Worm (Caenorhabditis elegans): ENCODE data around the gene F42F12.14.
A peak's percentile ranks its signal among the peaks of the same experiment; 100 is the strongest.

The F42F12.14 gene

ce11 chrX:12333479-12333878 is 14.9 kb upstream of the F42F12.14 start, which contains the start of gene srd-47:
srd-47 (plus strand) TSS chrX:12333642.
- TF ChIP-seq F13C5.2 (tag; optimal IDR thresholded peaks at IDR 0.05): no peak
- no peak for TF ChIP-seq tbx-11 (GFP tag; IDR thresholded peaks at IDR 0.05)
- TF ChIP-seq ceh-13 (GFP tag; optimal IDR thresholded peaks at IDR 0.05): no peak
- no peak for TF ChIP-seq tra-4 (tag; optimal IDR thresholded peaks at IDR 0.05)
- no peak for TF ChIP-seq ceh-36 (tag; optimal IDR thresholded peaks at IDR 0.05)
- no peak for TF ChIP-seq flt-1 (GFP tag; IDR thresholded peaks at IDR 0.05)
- no peak for TF ChIP-seq hmbx-1 (tag; optimal IDR thresholded peaks at IDR 0.05)
- no peak for TF ChIP-seq sea-1 (GFP tag; conservative IDR thresholded peaks at IDR 0.05)
- no peak for TF ChIP-seq hmg-4 (GFP tag; optimal IDR thresholded peaks at IDR 0.05)

ce11 chrX:12335808-12336207 is 12.6 kb upstream of the F42F12.14 start, which contains the start of gene srd-48:
srd-48 (plus strand) TSS chrX:12336108.
- no peak for TF ChIP-seq ceh-36 (tag; optimal IDR thresholded peaks at IDR 0.05)
- no peak for TF ChIP-seq hmg-4 (GFP tag; optimal IDR thresholded peaks at IDR 0.05)
- TF ChIP-seq ama-1 (optimal IDR thresholded peaks at IDR 0.05): no peak
- TF ChIP-seq ets-7 (tag; optimal IDR thresholded peaks at IDR 0.05): no peak
- TF ChIP-seq pes-1 (GFP tag; IDR thresholded peaks at IDR 0.05): no peak
- no peak for TF ChIP-seq sea-1 (GFP tag; conservative IDR thresholded peaks at IDR 0.05)
- TF ChIP-seq tbx-37 (GFP tag; conservative IDR thresholded peaks at IDR 0.05): no peak
- no peak for TF ChIP-seq hmbx-1 (tag; optimal IDR thresholded peaks at IDR 0.05)
- no peak for TF ChIP-seq B0310.2 (tag; optimal IDR thresholded peaks at IDR 0.05)
- TF ChIP-seq scrt-1 (GFP tag; IDR thresholded peaks at IDR 0.05): no peak
- no peak for TF ChIP-seq F13C5.2 (tag; optimal IDR thresholded peaks at IDR 0.05)
- TF ChIP-seq flt-1 (GFP tag; IDR thresholded peaks at IDR 0.05): no peak
- TF ChIP-seq tra-4 (tag; optimal IDR thresholded peaks at IDR 0.05): no peak
- TF ChIP-seq hnd-1 (tag; optimal IDR thresholded peaks at IDR 0.05): no peak
- no peak for TF ChIP-seq ceh-13 (GFP tag; optimal IDR thresholded peaks at IDR 0.05)
- no peak for TF ChIP-seq tbx-11 (GFP tag; IDR thresholded peaks at IDR 0.05)
- no peak for TF ChIP-seq aly-1 (tag; optimal IDR thresholded peaks at IDR 0.05)

ce11 chrX:12337846-12338490 is 10.5 kb upstream of the F42F12.14 start, which contains the start of gene srd-44:
srd-44 (plus strand) TSS chrX:12338440.
- TF ChIP-seq scrt-1 (GFP tag; IDR thresholded peaks at IDR 0.05): 0 out of 2 replicates have a peak, but pooled peaks have one; percentile 70
- peak; percentile 38 for TF ChIP-seq hmbx-1 (tag; optimal IDR thresholded peaks at IDR 0.05)
- TF ChIP-seq B0310.2 (tag; optimal IDR thresholded peaks at IDR 0.05): peak; percentile 20
- TF ChIP-seq hnd-1 (tag; optimal IDR thresholded peaks at IDR 0.05): peak; percentile 27
- TF ChIP-seq tbx-37 (GFP tag; conservative IDR thresholded peaks at IDR 0.05): 0 out of 2 replicates have a peak, but pooled peaks have one; percentile 47
- peak; percentile 61 for TF ChIP-seq tbx-11 (GFP tag; IDR thresholded peaks at IDR 0.05)
- no peak for TF ChIP-seq aly-1 (tag; optimal IDR thresholded peaks at IDR 0.05)
- TF ChIP-seq tra-4 (tag; optimal IDR thresholded peaks at IDR 0.05): no peak
- TF ChIP-seq F13C5.2 (tag; optimal IDR thresholded peaks at IDR 0.05): peak; percentile 52
- TF ChIP-seq ceh-36 (tag; optimal IDR thresholded peaks at IDR 0.05): no peak
- TF ChIP-seq flt-1 (GFP tag; IDR thresholded peaks at IDR 0.05): no peak; the same call in none of the 2 replicates
- TF ChIP-seq ama-1 (optimal IDR thresholded peaks at IDR 0.05): no peak
- TF ChIP-seq sea-1 (GFP tag; conservative IDR thresholded peaks at IDR 0.05): no peak
- TF ChIP-seq pes-1 (GFP tag; IDR thresholded peaks at IDR 0.05): no peak; the same call in 1 of the 2 replicates
- TF ChIP-seq ceh-13 (GFP tag; optimal IDR thresholded peaks at IDR 0.05): peak; percentile 57

- TF ChIP-seq pes-1 (GFP tag; IDR thresholded peaks at IDR 0.05) (no peak), aly-1 (tag; optimal IDR thresholded peaks at IDR 0.05) (no peak), tbx-37 (GFP tag; conservative IDR thresholded peaks at IDR 0.05) (no peak), tra-4 (tag; optimal IDR thresholded peaks at IDR 0.05) (no peak), ceh-36 (tag; optimal IDR thresholded peaks at IDR 0.05) (no peak), scrt-1 (GFP tag; IDR thresholded peaks at IDR 0.05) (no peak), B0310.2 (tag; optimal IDR thresholded peaks at IDR 0.05) (no peak), hnd-1 (tag; optimal IDR thresholded peaks at IDR 0.05) (no peak), sea-1 (GFP tag; conservative IDR thresholded peaks at IDR 0.05) (no peak), F13C5.2 (tag; optimal IDR thresholded peaks at IDR 0.05) (no peak), ets-7 (tag; optimal IDR thresholded peaks at IDR 0.05) (no peak), hmg-4 (GFP tag; optimal IDR thresholded peaks at IDR 0.05) (no peak), hmbx-1 (tag; optimal IDR thresholded peaks at IDR 0.05) (no peak), ceh-13 (GFP tag; optimal IDR thresholded peaks at IDR 0.05) (no peak)
These were observed 7.1 kb upstream of the F42F12.14 start, which contains the start of gene zig-2 for ce11 chrX:12341338-12341737. zig-2 (minus strand) TSS chrX:12341438.

- TF ChIP-seq ceh-36 (tag; optimal IDR thresholded peaks at IDR 0.05) (no peak), sea-1 (GFP tag; conservative IDR thresholded peaks at IDR 0.05) (no peak), scrt-1 (GFP tag; IDR thresholded peaks at IDR 0.05) (no peak), ets-7 (tag; optimal IDR thresholded peaks at IDR 0.05) (no peak), F13C5.2 (tag; optimal IDR thresholded peaks at IDR 0.05) (no peak), hmg-4 (GFP tag; optimal IDR thresholded peaks at IDR 0.05) (no peak), ceh-13 (GFP tag; optimal IDR thresholded peaks at IDR 0.05) (no peak), tbx-37 (GFP tag; conservative IDR thresholded peaks at IDR 0.05) (no peak), pes-1 (GFP tag; IDR thresholded peaks at IDR 0.05) (no peak), tbx-11 (GFP tag; IDR thresholded peaks at IDR 0.05) (no peak), hnd-1 (tag; optimal IDR thresholded peaks at IDR 0.05) (no peak), flt-1 (GFP tag; IDR thresholded peaks at IDR 0.05) (no peak), aly-1 (tag; optimal IDR thresholded peaks at IDR 0.05) (no peak), ama-1 (optimal IDR thresholded peaks at IDR 0.05) (no peak), tra-4 (tag; optimal IDR thresholded peaks at IDR 0.05) (no peak), hmbx-1 (tag; optimal IDR thresholded peaks at IDR 0.05) (no peak), B0310.2 (tag; optimal IDR thresholded peaks at IDR 0.05) (no peak)
These were observed 5.2 kb upstream of the F42F12.14 start, which contains the start of the genes nspc-9 and nspc-10 for ce11 chrX:12343279-12343678. nspc-9 (minus strand) TSS chrX:12343379. nspc-10 (plus strand) TSS chrX:12343609.

ce11 chrX:12346729-12347128 is 1.7 kb upstream of the F42F12.14 start, which contains the start of gene F42F12.11:
F42F12.11 (plus strand) TSS chrX:12347029.
- TF ChIP-seq ceh-36 (tag; optimal IDR thresholded peaks at IDR 0.05): no peak
- no peak for TF ChIP-seq hmg-4 (GFP tag; optimal IDR thresholded peaks at IDR 0.05)
- no peak for TF ChIP-seq ceh-13 (GFP tag; optimal IDR thresholded peaks at IDR 0.05)
- TF ChIP-seq flt-1 (GFP tag; IDR thresholded peaks at IDR 0.05): no peak
- no peak for TF ChIP-seq B0310.2 (tag; optimal IDR thresholded peaks at IDR 0.05)
- TF ChIP-seq sea-1 (GFP tag; conservative IDR thresholded peaks at IDR 0.05): no peak
- TF ChIP-seq ets-7 (tag; optimal IDR thresholded peaks at IDR 0.05): no peak
- TF ChIP-seq F13C5.2 (tag; optimal IDR thresholded peaks at IDR 0.05): no peak

Measured in whole organism, early embryonic.